Fruit fly (Drosophila melanogaster) whole organism, embryonic: ENCODE results near the gene Root.

Experiments used
- Ada2b ChIP-seq: fragments of 200-800 bp; sonication (Bioruptor generic); IDR thresholded peaks from 2 replicates; pipeline ENCODE4 v1.3.6; 2022; ENCODE audit warnings: missing biosample characterization, missing genetic modification characterization
- Aef1 ChIP-seq: fragments of 200-800 bp; sonication (Bioruptor generic); IDR thresholded peaks from 3 replicates; pipeline ENCODE4 v1.3.6; 2022; ENCODE audit warnings: missing biosample characterization, missing genetic modification characterization
- CG10147 ChIP-seq: fragments of 200-800 bp; sonication (Bioruptor generic); optimal IDR thresholded peaks from 2 replicates; lab custom pipeline; 2019; ENCODE audit warnings: missing biosample characterization, mild to moderate bottlenecking, missing genetic modification characterization, moderate library complexity
- CG11504 ChIP-seq: fragments of 200-800 bp; sonication (Bioruptor generic); optimal IDR thresholded peaks from 3 replicates; lab custom pipeline; 2019; ENCODE audit warnings: missing biosample characterization, mild to moderate bottlenecking, missing genetic modification characterization, moderate library complexity
- CG11723 ChIP-seq: fragments of 200-800 bp; sonication (Bioruptor generic); optimal IDR thresholded peaks from 2 replicates; lab custom pipeline; 2017; ENCODE audit warnings: missing biosample characterization, mild to moderate bottlenecking, missing genetic modification characterization
- CG14014 ChIP-seq: fragments of 200-800 bp; sonication (Bioruptor generic); IDR thresholded peaks from 2 replicates; pipeline ENCODE4 v1.3.6; 2022; ENCODE audit warnings: missing biosample characterization, missing genetic modification characterization
- CG1603 ChIP-seq: fragments of 200-800 bp; sonication (Bioruptor generic); optimal IDR thresholded peaks from 2 replicates; lab custom pipeline; 2019; ENCODE audit warnings: missing biosample characterization, mild to moderate bottlenecking, missing genetic modification characterization, moderate library complexity
- CG17186 ChIP-seq: fragments of 200-800 bp; sonication (Bioruptor generic); optimal IDR thresholded peaks from 3 replicates; lab custom pipeline; 2017; ENCODE audit warnings: missing biosample characterization, missing genetic modification reagents, missing genetic modification characterization
- CG1832 ChIP-seq: fragments of 200-800 bp; sonication (Bioruptor generic); optimal IDR thresholded peaks from 2 replicates; lab custom pipeline; 2017; ENCODE audit warnings: missing biosample characterization, mild to moderate bottlenecking, missing genetic modification characterization, inconsistent platforms
- CG2116 ChIP-seq: fragments of 200-800 bp; sonication (Bioruptor generic); optimal IDR thresholded peaks from 3 replicates; lab custom pipeline; 2018; ENCODE audit warnings: missing biosample characterization, mild to moderate bottlenecking, missing genetic modification characterization
- CG2120 ChIP-seq: fragments of 200-800 bp; sonication (Bioruptor generic); optimal IDR thresholded peaks from 3 replicates; lab custom pipeline; 2016; ENCODE audit warnings: missing biosample characterization, missing genetic modification characterization
- CG30403 ChIP-seq: fragments of 200-800 bp; sonication (Bioruptor generic); optimal IDR thresholded peaks from 3 replicates; lab custom pipeline; 2016; ENCODE audit warnings: missing biosample characterization, missing genetic modification characterization
- CG32767 ChIP-seq: fragments of 200-800 bp; sonication (Bioruptor generic); IDR thresholded peaks from 2 replicates; pipeline ENCODE4 v1.3.6; 2022; ENCODE audit warnings: missing biosample characterization, missing genetic modification characterization
- CG4854 ChIP-seq: fragments of 200-800 bp; sonication (Bioruptor generic); optimal IDR thresholded peaks from 2 replicates; lab custom pipeline; 2016; ENCODE audit warnings: missing biosample characterization, missing genetic modification characterization, inconsistent platforms
- CG8944 ChIP-seq: fragments of 200-800 bp; sonication (Bioruptor generic); optimal IDR thresholded peaks from 3 replicates; lab custom pipeline; 2016; ENCODE audit warnings: missing biosample characterization, missing genetic modification characterization
- CG9215 ChIP-seq: fragments of 200-800 bp; sonication (Bioruptor generic); IDR thresholded peaks from 2 replicates; pipeline ENCODE4 v1.3.6; 2022; ENCODE audit warnings: missing biosample characterization, missing genetic modification characterization
- CG9876 ChIP-seq: fragments of 200-800 bp; sonication (Bioruptor generic); optimal IDR thresholded peaks from 2 replicates; lab custom pipeline; 2016; ENCODE audit warnings: missing biosample characterization, missing genetic modification characterization
- Dip2 ChIP-seq: fragments of 200-800 bp; sonication (Bioruptor generic); IDR thresholded peaks from 2 replicates; pipeline ENCODE4 v1.3.6; 2022; ENCODE audit warnings: missing biosample characterization, missing genetic modification characterization
- E2f2 ChIP-seq: fragments of 200-800 bp; sonication (Bioruptor generic); IDR thresholded peaks from 2 replicates; pipeline ENCODE4 v1.3.6; 2022; ENCODE audit warnings: missing biosample characterization, missing genetic modification characterization
- Fer2 ChIP-seq: fragments of 200-800 bp; sonication (Bioruptor generic); optimal IDR thresholded peaks from 2 replicates; lab custom pipeline; 2018; ENCODE audit warnings: missing biosample characterization, mild to moderate bottlenecking, missing genetic modification characterization, moderate library complexity
- Gsc ChIP-seq: fragments of 200-800 bp; sonication (Bioruptor generic); IDR thresholded peaks from 2 replicates; pipeline ENCODE4 v1.3.6; 2022; ENCODE audit warnings: missing biosample characterization, missing genetic modification characterization
- Hmr ChIP-seq: fragments of 200-800 bp; sonication (Bioruptor generic); optimal IDR thresholded peaks from 3 replicates; lab custom pipeline; 2017; ENCODE audit warnings: mild to moderate bottlenecking, missing biosample characterization, missing genetic modification reagents, missing genetic modification characterization
- Hr51 ChIP-seq, 2 experiments: fragments of 200-800 bp; sonication (Bioruptor generic); optimal IDR thresholded peaks; 2 replicates in 1 of 2; 3 replicates in 1 of 2; lab custom pipeline; 2016 to 2018; ENCODE audit warnings: missing biosample characterization in 2 of 2, missing genetic modification characterization in 2 of 2, mild to moderate bottlenecking in 1 of 2, moderate library complexity in 1 of 2
- Hr78 ChIP-seq, 2 experiments: fragments of 200-800 bp in 1 of 2; fragments of >200 bp in 1 of 2; sonication (Bioruptor generic) in 1 of 2; optimal IDR thresholded peaks; 2 replicates each; lab custom pipeline; 2017 to 2019; ENCODE audit warnings: missing biosample characterization in 2 of 2, missing genetic modification characterization in 2 of 2, mild to moderate bottlenecking in 1 of 2, moderate library complexity in 1 of 2
- Kr ChIP-seq: fragments of 200-800 bp; sonication (Bioruptor generic); optimal IDR thresholded peaks from 2 replicates; lab custom pipeline; 2017; ENCODE audit warnings: missing biosample characterization, mild to moderate bottlenecking, missing genetic modification characterization
- Oaz ChIP-seq: fragments of 200-800 bp; sonication (Bioruptor generic); IDR thresholded peaks from 2 replicates; pipeline ENCODE4 v1.3.6; 2022; ENCODE audit warnings: missing biosample characterization, missing genetic modification characterization
- Ravus ChIP-seq: fragments of 200-800 bp; sonication (Bioruptor generic); IDR thresholded peaks from 2 replicates; pipeline ENCODE4 v1.3.6; 2022; ENCODE audit warnings: missing biosample characterization, missing genetic modification characterization
- Vsx1 ChIP-seq: fragments of 200-800 bp; sonication (Bioruptor generic); optimal IDR thresholded peaks from 2 replicates; lab custom pipeline; 2017; ENCODE audit warnings: missing biosample characterization, mild to moderate bottlenecking, missing genetic modification characterization, missing genetic modification reagents
- ap ChIP-seq: fragments of 200-800 bp; sonication (Bioruptor generic); IDR thresholded peaks from 2 replicates; pipeline ENCODE4 v1.3.6; 2022; ENCODE audit warnings: missing biosample characterization, missing genetic modification characterization
- bbx ChIP-seq: fragments of 200-800 bp; sonication (Bioruptor generic); IDR thresholded peaks from 2 replicates; pipeline ENCODE4 v1.3.6; 2022; ENCODE audit warnings: missing biosample characterization, missing genetic modification characterization; ENCODE audit not compliant: partially characterized antibody
- br ChIP-seq: fragments of >200 bp; optimal IDR thresholded peaks from 2 replicates; lab custom pipeline; 2017
- btn ChIP-seq: fragments of 200-800 bp; sonication (Bioruptor generic); optimal IDR thresholded peaks from 2 replicates; lab custom pipeline; 2016; ENCODE audit warnings: missing biosample characterization, missing genetic modification characterization
- cad ChIP-seq: fragments of >200 bp; optimal IDR thresholded peaks from 2 replicates; lab custom pipeline; 2017; ENCODE audit warnings: missing biosample characterization, missing genetic modification characterization
- fd64A ChIP-seq: fragments of 200-800 bp; sonication (Bioruptor generic); optimal IDR thresholded peaks from 3 replicates; lab custom pipeline; 2018; ENCODE audit warnings: missing biosample characterization, mild to moderate bottlenecking, missing genetic modification characterization
- fru ChIP-seq: fragments of >200 bp; optimal IDR thresholded peaks from 2 replicates; lab custom pipeline; 2017
- gro ChIP-seq: fragments of 200-800 bp; sonication (Bioruptor generic); optimal IDR thresholded peaks from 2 replicates; lab custom pipeline; 2016; ENCODE audit warnings: missing biosample characterization, missing genetic modification characterization
- gsb-n ChIP-seq: fragments of 200-800 bp; sonication (Bioruptor generic); optimal IDR thresholded peaks from 3 replicates; lab custom pipeline; 2018; ENCODE audit warnings: missing biosample characterization, mild to moderate bottlenecking, missing genetic modification characterization
- kah ChIP-seq: fragments of 200-800 bp; sonication (Bioruptor generic); optimal IDR thresholded peaks from 2 replicates; lab custom pipeline; 2018; ENCODE audit warnings: missing biosample characterization, mild to moderate bottlenecking, missing genetic modification characterization
- ken ChIP-seq: fragments of 200-800 bp; sonication (Bioruptor generic); IDR thresholded peaks from 3 replicates; pipeline ENCODE4 v1.3.6; 2022; ENCODE audit warnings: missing biosample characterization, missing genetic modification characterization
- otp ChIP-seq: fragments of 200-800 bp; sonication (Bioruptor generic); IDR thresholded peaks from 3 replicates; pipeline ENCODE4, ENCODE4 v1.3.6; 2022; ENCODE audit warnings: missing biosample characterization, missing genetic modification characterization
- schlank ChIP-seq: fragments of 200-800 bp; sonication (Bioruptor generic); optimal IDR thresholded peaks from 2 replicates; lab custom pipeline; 2018; ENCODE audit warnings: missing biosample characterization, mild to moderate bottlenecking, missing genetic modification characterization
- slou ChIP-seq: fragments of 200-800 bp; sonication (Bioruptor generic); optimal IDR thresholded peaks from 3 replicates; lab custom pipeline; 2016; ENCODE audit warnings: missing biosample characterization, missing genetic modification characterization
- sna ChIP-seq: fragments of 200-800 bp; sonication (Bioruptor generic); IDR thresholded peaks from 2 replicates; pipeline ENCODE4 v1.3.6; 2022; ENCODE audit warnings: missing biosample characterization, missing genetic modification characterization; ENCODE audit not compliant: partially characterized antibody
- so ChIP-seq: fragments of 200-800 bp; sonication (Bioruptor generic); IDR thresholded peaks from 3 replicates; pipeline ENCODE4 v1.3.6; 2022; ENCODE audit warnings: missing biosample characterization, missing genetic modification characterization
- tgo ChIP-seq: fragments of 200-800 bp; sonication (Bioruptor generic); IDR thresholded peaks from 3 replicates; pipeline ENCODE4 v1.3.6; 2022; ENCODE audit warnings: missing biosample characterization, missing genetic modification characterization
- tio ChIP-seq: fragments of 200-800 bp; sonication (Bioruptor generic); optimal IDR thresholded peaks from 2 replicates; lab custom pipeline; 2017; ENCODE audit warnings: missing biosample characterization, missing genetic modification characterization, inconsistent platforms
- trem ChIP-seq: fragments of 200-800 bp; optimal IDR thresholded peaks from 3 replicates; lab custom pipeline; 2019; ENCODE audit warnings: missing biosample characterization, mild to moderate bottlenecking, missing genetic modification characterization, moderate library complexity
- tup ChIP-seq: fragments of 200-800 bp; sonication (Bioruptor generic); optimal IDR thresholded peaks from 2 replicates; lab custom pipeline; 2016; ENCODE audit warnings: missing biosample characterization, mild to moderate bottlenecking, missing genetic modification characterization, moderate library complexity
- vfl ChIP-seq: fragments of 200-800 bp; sonication (Bioruptor generic); optimal IDR thresholded peaks from 2 replicates; lab custom pipeline; 2016; ENCODE audit warnings: missing biosample characterization, missing genetic modification characterization
- vnd ChIP-seq: fragments of 200-800 bp; sonication (Bioruptor generic); IDR thresholded peaks from 3 replicates; pipeline ENCODE4 v1.3.6; 2022; ENCODE audit warnings: missing biosample characterization, missing genetic modification characterization; ENCODE audit not compliant: partially characterized antibody
- zfh2 ChIP-seq: fragments of 200-800 bp; sonication (Bioruptor generic); optimal IDR thresholded peaks from 2 replicates; lab custom pipeline; 2016; ENCODE audit warnings: missing biosample characterization, missing genetic modification characterization

The Root gene

DNA sequence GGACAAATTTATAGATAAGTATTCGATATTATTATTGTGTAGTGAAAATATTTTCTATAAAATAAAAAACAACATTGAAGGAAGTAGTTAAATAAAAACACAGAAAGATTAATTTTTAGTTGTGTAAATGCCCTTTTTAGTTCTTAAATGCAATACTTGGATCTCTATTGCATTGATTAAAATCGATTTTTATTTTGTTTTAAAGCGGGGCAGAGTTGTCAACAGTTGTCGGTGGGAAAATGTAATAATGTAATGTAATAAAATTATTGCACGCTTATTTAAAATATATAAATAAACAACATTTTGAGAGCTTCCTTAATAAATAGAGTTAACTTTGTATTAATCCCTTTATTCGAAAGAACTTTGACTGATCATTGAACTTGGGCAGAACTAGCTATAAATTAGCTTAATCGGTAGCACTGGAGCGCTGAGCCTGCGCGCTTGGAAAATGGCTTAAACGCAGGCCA lies 50.5 kb downstream of the Root start, which contains the start of gene Apc2 (continued):
- TF ChIP-seq fd64A (GFP tag; lab: Kevin White, UChicago): no peak
- TF ChIP-seq bbx (GFP tag; lab: Robert Waterston, UW): no peak
- no peak for TF ChIP-seq so (GFP tag; lab: Robert Waterston, UW)
- no peak for TF ChIP-seq CG8944 (GFP tag; lab: Kevin White, UChicago)
- no peak for TF ChIP-seq slou (GFP tag; lab: Kevin White, UChicago)
- TF ChIP-seq CG10147 (GFP tag; lab: Kevin White, UChicago): peak; percentile 46
- TF ChIP-seq CG17186: peak; percentile 52
- TF ChIP-seq CG11723 (GFP tag; lab: Kevin White, UChicago): peak; percentile 2
- peak; percentile 25 for TF ChIP-seq CG4854 (GFP tag; lab: Kevin White, UChicago)
- TF ChIP-seq CG2116 (GFP tag; lab: Kevin White, UChicago): peak; percentile 58
- TF ChIP-seq CG32767 (GFP tag; lab: Robert Waterston, UW): 0 out of 2 replicates have a peak, but pooled peaks have one; percentile 17
- no peak for TF ChIP-seq tio (GFP tag; lab: Kevin White, UChicago)
- no peak for TF ChIP-seq CG9215 (GFP tag; lab: Robert Waterston, UW)
- TF ChIP-seq vfl: no peak
- TF ChIP-seq otp (GFP tag; lab: Robert Waterston, UW): no peak
- TF ChIP-seq Oaz: no peak
- peak; percentile 56; the same call in 1 of the 3 replicates for TF ChIP-seq tgo
- peak; percentile 74 for TF ChIP-seq CG11504 (tag; lab: Kevin White, UChicago)
- TF ChIP-seq Fer2: peak; percentile 42
- no peak for TF ChIP-seq Kr (GFP tag; lab: Kevin White, UChicago)
- no peak for TF ChIP-seq CG9876 (GFP tag; lab: Kevin White, UChicago)
- no peak; the same call in 1 of the 2 replicates for TF ChIP-seq E2f2 (GFP tag; lab: Robert Waterston, UW)
- TF ChIP-seq Vsx1 (GFP tag; lab: Kevin White, UChicago): no peak
- peak; percentile 73 for TF ChIP-seq trem
- TF ChIP-seq gro (GFP tag; lab: Kevin White, UChicago): no peak
- TF ChIP-seq schlank (tag; lab: Kevin White, UChicago): no peak
- peak; percentile 30 for TF ChIP-seq tup (GFP tag; lab: Kevin White, UChicago)
- TF ChIP-seq ken (GFP tag; lab: Robert Waterston, UW): peak; percentile 59; the same call in 2 of the 3 replicates
- TF ChIP-seq Aef1 (GFP tag; lab: Robert Waterston, UW): peak; percentile 48
- TF ChIP-seq sna (GFP tag; lab: Robert Waterston, UW): no peak
- TF ChIP-seq ap (GFP tag; lab: Robert Waterston, UW): no peak
- peak; percentile 66 for TF ChIP-seq CG2120 (GFP tag; lab: Kevin White, UChicago)
- no peak for TF ChIP-seq fru (lab: Kevin White, UChicago)
- TF ChIP-seq Dip2 (GFP tag; lab: Robert Waterston, UW): no peak
- TF ChIP-seq kah (GFP tag; lab: Kevin White, UChicago): no peak
- TF ChIP-seq vnd (GFP tag; lab: Robert Waterston, UW): peak; percentile 47; the same call in 1 of the 3 replicates
- no peak for TF ChIP-seq btn
- peak; percentile 3 to 65 for TF ChIP-seq Hr51 (GFP tag; optimal IDR thresholded peaks at IDR 0.05; lab: Kevin White, UChicago)
- no peak for TF ChIP-seq CG1832 (GFP tag; lab: Kevin White, UChicago)
- TF ChIP-seq Hr78 (GFP tag; optimal IDR thresholded peaks at IDR 0.05; lab: Kevin White, UChicago): no peak
- peak; percentile 72 for TF ChIP-seq CG30403 (GFP tag; lab: Kevin White, UChicago)
- TF ChIP-seq Hmr: peak; percentile 48
- no peak for TF ChIP-seq br (lab: Kevin White, UChicago)
- TF ChIP-seq Ravus: no peak
- TF ChIP-seq CG1603: no peak
- TF ChIP-seq CG14014 (GFP tag; lab: Robert Waterston, UW): peak; percentile 61
- no peak for TF ChIP-seq cad (GFP tag; lab: Kevin White, UChicago)
- peak; percentile 65 for TF ChIP-seq Ada2b (GFP tag; lab: Robert Waterston, UW)
- TF ChIP-seq Gsc: no peak
- peak; percentile 41 for TF ChIP-seq gsb-n (tag; lab: Kevin White, UChicago)
- TF ChIP-seq zfh2 (GFP tag; lab: Kevin White, UChicago): peak; percentile 29
